Worm (Caenorhabditis elegans) whole organism, late embryonic: Measurements from ENCODE around the gene Y39B6A.5.

ENCODE experiments used
- K09A11.1 ChIP-seq: sonication (generic microtip); optimal IDR thresholded peaks from 2 replicates; lab custom pipeline; 2017; ENCODE audit warnings: antibody characterized with exemption, mild to moderate bottlenecking, missing genetic modification characterization, missing compliant biosample characterization; ENCODE audit not compliant: insufficient read depth
- ama-1 ChIP-seq: fragments of 150-350 bp; optimal IDR thresholded peaks from 2 replicates; lab custom pipeline; 2014
- ceh-14 ChIP-seq: sonication (generic microtip); optimal IDR thresholded peaks from 2 replicates; lab custom pipeline; 2016; ENCODE audit warnings: missing genotype, missing genetic modification characterization, missing compliant biosample characterization
- ceh-34 ChIP-seq: sonication (generic microtip); optimal IDR thresholded peaks from 2 replicates; lab custom pipeline; 2016; ENCODE audit warnings: mild to moderate bottlenecking, missing genetic modification characterization, missing compliant biosample characterization
- fkh-10 ChIP-seq: fragments of 150-350 bp; optimal IDR thresholded peaks from 2 replicates; lab custom pipeline; 2014; ENCODE audit warnings: missing biosample characterization, missing genetic modification reagents, missing genetic modification characterization
- nfya-1 ChIP-seq: sonication (generic microtip); optimal IDR thresholded peaks from 2 replicates; lab custom pipeline; 2017; ENCODE audit warnings: missing genetic modification characterization, mild to moderate bottlenecking, missing compliant biosample characterization, antibody characterized with exemption, moderate library complexity
- nhr-232 ChIP-seq: sonication (generic microtip); optimal IDR thresholded peaks from 2 replicates; lab custom pipeline; 2016; ENCODE audit warnings: missing genetic modification characterization, missing compliant biosample characterization
- pha-2 ChIP-seq: sonication (generic microtip); optimal IDR thresholded peaks from 2 replicates; lab custom pipeline; 2017; ENCODE audit warnings: mild to moderate bottlenecking, missing genetic modification characterization, missing compliant biosample characterization
- tbx-7 ChIP-seq: sonication (generic microtip); optimal IDR thresholded peaks from 2 replicates; lab custom pipeline; 2016; ENCODE audit warnings: missing genotype, missing genetic modification characterization, missing compliant biosample characterization
- unc-86 ChIP-seq: sonication (generic microtip); optimal IDR thresholded peaks from 2 replicates; lab custom pipeline; 2016; ENCODE audit warnings: missing genetic modification characterization, missing compliant biosample characterization
- zip-5 ChIP-seq: sonication (generic microtip); optimal IDR thresholded peaks from 2 replicates; lab custom pipeline; 2016; ENCODE audit warnings: missing genetic modification characterization, missing compliant biosample characterization

DNA sequence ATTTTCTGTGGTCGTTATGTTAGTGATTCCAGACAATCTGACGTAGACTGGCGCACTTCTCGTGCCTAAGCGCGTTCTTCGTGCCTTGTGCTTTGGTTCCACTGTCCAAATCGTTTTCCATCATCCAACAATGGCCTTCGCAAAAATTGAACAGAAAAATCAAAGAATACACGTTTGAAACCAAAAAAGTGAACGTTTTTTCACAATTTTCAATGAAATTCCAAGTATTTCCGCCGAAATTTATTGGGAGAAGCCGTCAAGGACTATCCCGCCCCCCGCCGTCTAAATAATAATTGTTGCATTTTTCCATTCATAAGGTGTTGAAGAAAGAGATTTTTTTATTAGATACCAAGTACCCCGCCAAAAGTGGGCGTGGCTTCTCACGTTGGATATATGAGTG, 18.2 kb downstream of the Y39B6A.5 start, which contains the start of gene cpg-23:
- no peak for TF ChIP-seq pha-2
- TF ChIP-seq nfya-1 (tag; lab: Kevin White, UChicago), result no peak
- no peak for TF ChIP-seq ama-1 (lab: Kevin White, UChicago)
- TF ChIP-seq fkh-10, result no peak
- no peak for TF ChIP-seq nhr-232
- no peak for TF ChIP-seq tbx-7 (tag; lab: Kevin White, UChicago)
- TF ChIP-seq K09A11.1, result no peak
- TF ChIP-seq unc-86 (tag; lab: Kevin White, UChicago), result no peak
- TF ChIP-seq zip-5 (tag; lab: Kevin White, UChicago), result no peak
- TF ChIP-seq ceh-14 (tag; lab: Kevin White, UChicago), result no peak
- no peak for TF ChIP-seq ceh-34 (tag; lab: Kevin White, UChicago)
